Worm (Caenorhabditis elegans) whole organism, midembryonic: Measurements from ENCODE around the gene mtch-1.

Experiments
- cog-1 ChIP-seq: sonication (generic microtip); optimal IDR thresholded peaks from 2 replicates; lab custom pipeline; 2016; ENCODE audit warnings: missing genetic modification characterization, missing compliant biosample characterization
- flt-1 ChIP-seq: fragments of 200-800 bp; sonication (Bioruptor generic); IDR thresholded peaks from 2 replicates; pipeline ENCODE4 v1.3.6; 2022; ENCODE audit warnings: missing genetic modification characterization, missing compliant biosample characterization
- klf-2 ChIP-seq: fragments of 200-800 bp; sonication (Bioruptor generic); conservative IDR thresholded peaks from 2 replicates; pipeline ENCODE4 v1.3.6; 2022; ENCODE audit warnings: missing genetic modification reagents, missing genetic modification characterization, missing compliant biosample characterization
- med-1 ChIP-seq: sonication (generic microtip); optimal IDR thresholded peaks from 2 replicates; lab custom pipeline; 2017; ENCODE audit warnings: missing genetic modification characterization, mild to moderate bottlenecking, missing compliant biosample characterization, antibody characterized with exemption, missing genetic modification reagents; ENCODE audit not compliant: insufficient read depth
- tab-1 ChIP-seq: fragments of 200-800 bp; sonication (Bioruptor generic); IDR thresholded peaks from 2 replicates; pipeline ENCODE4 v1.3.6; 2022; ENCODE audit warnings: missing genetic modification characterization, missing compliant biosample characterization
- ztf-29 ChIP-seq: fragments of 200-800 bp; sonication (Bioruptor generic); IDR thresholded peaks from 2 replicates; pipeline ENCODE4 v1.3.6; 2022; ENCODE audit warnings: missing genetic modification reagents, missing genetic modification characterization, missing compliant biosample characterization

DNA sequence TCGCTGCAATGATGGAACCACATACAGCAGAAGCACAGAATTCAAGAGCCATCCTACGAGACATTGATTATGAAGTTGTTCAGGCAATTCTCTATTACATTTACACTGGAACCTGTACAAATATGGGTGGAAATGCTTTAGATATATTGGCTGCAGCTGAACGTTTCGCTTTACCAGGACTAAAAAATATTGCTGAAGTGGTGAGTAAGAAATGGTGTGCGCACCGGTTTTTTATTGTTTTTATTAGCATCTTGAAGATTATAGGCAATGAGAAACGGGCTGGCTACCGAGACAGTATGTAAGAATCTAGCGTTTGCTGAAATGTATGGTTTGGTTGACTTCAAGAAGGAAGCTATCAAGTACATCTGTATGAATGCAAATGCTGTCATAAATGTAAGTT is 22.1 kb upstream of the mtch-1 start:
- TF ChIP-seq tab-1 (GFP tag; lab: Robert Waterston, UW) (no peak), flt-1 (GFP tag; lab: Robert Waterston, UW) (no peak), med-1 (GFP tag; lab: Kevin White, UChicago) (no peak), ztf-29 (GFP tag; lab: Robert Waterston, UW) (no peak), cog-1 (tag; lab: Kevin White, UChicago) (no peak), klf-2 (GFP tag; lab: Robert Waterston, UW) (no peak)
